Worm (Caenorhabditis elegans) whole organism, mixed stage, embryonic: ENCODE data around the gene C52B11.5.

Experiments used
- ceh-83 ChIP-seq: fragments of 200-800 bp; sonication (Bioruptor generic); optimal IDR thresholded peaks from 2 replicates; lab custom pipeline; 2018; ENCODE audit warnings: mild to moderate bottlenecking, missing genetic modification characterization, missing compliant biosample characterization
- mep-1 ChIP-seq: fragments of 150-350 bp; optimal IDR thresholded peaks from 2 replicates; lab custom pipeline; 2017; ENCODE audit warnings: missing biosample characterization, missing genetic modification reagents, missing genetic modification characterization, inconsistent platforms
- nhr-12 ChIP-seq: fragments of 150-350 bp; optimal IDR thresholded peaks from 2 replicates; lab custom pipeline; 2014; ENCODE audit warnings: missing biosample characterization, missing genetic modification characterization
- snpc-4 ChIP-seq: fragments of 150-350 bp; optimal IDR thresholded peaks from 2 replicates; lab custom pipeline; 2014; ENCODE audit warnings: missing biosample characterization, missing genetic modification characterization
- unc-62 ChIP-seq: fragments of 150-350 bp; optimal IDR thresholded peaks from 2 replicates; lab custom pipeline; 2014; ENCODE audit warnings: missing biosample characterization, missing genetic modification reagents, missing genetic modification characterization
- ztf-11 ChIP-seq: fragments of 150-350 bp; optimal IDR thresholded peaks from 2 replicates; lab custom pipeline; 2014; ENCODE audit warnings: missing biosample characterization, missing genetic modification characterization

ce11 chrX:1311577-1311976, 39.0 kb downstream of the C52B11.5 start:
- TF ChIP-seq ztf-11 (tag; lab: Kevin White, UChicago) (no peak), mep-1 (tag; lab: Kevin White, UChicago) (no peak), nhr-12 (tag; lab: Kevin White, UChicago) (no peak), unc-62 (no peak), snpc-4 (tag; lab: Kevin White, UChicago) (no peak), ceh-83 (GFP tag; lab: Kevin White, UChicago) (no peak)
